Worm (Caenorhabditis elegans): ENCODE results near the gene C13A10.2.

Gene C13A10.2

ce11 chrII:1324017-1324416 lies 33.8 kb downstream of the C13A10.2 start:
- no peak for TF ChIP-seq atf-7 (tag; optimal IDR thresholded peaks at IDR 0.05)
- no peak for TF ChIP-seq nhr-90 (tag; optimal IDR thresholded peaks at IDR 0.05)
- TF ChIP-seq ztf-6 (GFP tag; IDR thresholded peaks at IDR 0.05) = no peak
- peak in 1 of 3 experiments; percentile 13 for TF ChIP-seq lin-35 (GFP tag; optimal IDR thresholded peaks at IDR 0.05)
- no peak for TF ChIP-seq bed-1 (GFP tag; IDR thresholded peaks at IDR 0.05)

ce11 chrII:1323190-1323651 lies 34.6 kb downstream of the C13A10.2 start:
- TF ChIP-seq repo-1 (tag; optimal IDR thresholded peaks at IDR 0.05) (peak; percentile 40), dox-1 (GFP tag; IDR thresholded peaks at IDR 0.05) (0 out of 2 replicates have a peak, but pooled peaks have one; percentile 40), somi-1 (GFP tag; optimal IDR thresholded peaks at IDR 0.05) (no peak), F37B4.10 (GFP tag; IDR thresholded peaks at IDR 0.05) (no peak), hlh-12 (tag; optimal IDR thresholded peaks at IDR 0.05) (no peak), unc-62 (GFP tag; optimal IDR thresholded peaks at IDR 0.05) (no peak), zfh-2 (GFP tag; conservative IDR thresholded peaks at IDR 0.05) (peak; percentile 98), F10E7.11 (tag; optimal IDR thresholded peaks at IDR 0.05) (peak; percentile 78), attf-6 (GFP tag; IDR thresholded peaks at IDR 0.05) (no peak), madf-8 (GFP tag; conservative IDR thresholded peaks at IDR 0.05) (no peak), hrde-1 (tag; optimal IDR thresholded peaks at IDR 0.05; ENCODE audit: borderline replicate concordance) (peak; percentile 89), ekl-4 (GFP tag; IDR thresholded peaks at IDR 0.05) (peak; percentile 76), sdz-38 (tag; optimal IDR thresholded peaks at IDR 0.05) (no peak), Y67H2A.10 (GFP tag; conservative IDR thresholded peaks at IDR 0.05) (no peak), egl-18 (GFP tag; IDR thresholded peaks at IDR 0.05) (no peak), snpc-1.3 (tag; optimal IDR thresholded peaks at IDR 0.05; ENCODE audit: insufficient read depth) (peak; percentile 4), Y56A3A.18 (GFP tag; IDR thresholded peaks at IDR 0.05) (no peak), die-1 (tag; optimal IDR thresholded peaks at IDR 0.05) (no peak), Y79H2A.3 (GFP tag; conservative IDR thresholded peaks at IDR 0.05) (no peak), rec-8 (tag; optimal IDR thresholded peaks at IDR 0.05) (no peak), madf-6 (GFP tag; IDR thresholded peaks at IDR 0.05) (0 out of 2 replicates have a peak, but pooled peaks have one; percentile 41), hmg-1.2 (GFP tag; IDR thresholded peaks at IDR 0.05) (peak; percentile 44; the same call in 1 of the 2 replicates), T26A5.8 (tag; optimal IDR thresholded peaks at IDR 0.05) (peak; percentile 64), lag-1 (GFP tag; IDR thresholded peaks at IDR 0.05) (no peak), K11D2.4 (GFP tag; IDR thresholded peaks at IDR 0.05) (no peak), ccch-3 (GFP tag; optimal IDR thresholded peaks at IDR 0.05) (no peak), athp-1 (tag; optimal IDR thresholded peaks at IDR 0.05) (peak; percentile 89), mcd-1 (GFP tag; IDR thresholded peaks at IDR 0.05) (peak; percentile 74), fkh-3 (tag; optimal IDR thresholded peaks at IDR 0.05) (peak; percentile 47), let-526 (GFP tag; IDR thresholded peaks at IDR 0.05) (no peak), let-607 (tag; optimal IDR thresholded peaks at IDR 0.05) (no peak), B0261.1 (tag; optimal IDR thresholded peaks at IDR 0.05) (peak; percentile 2), tlf-1 (GFP tag; optimal IDR thresholded peaks at IDR 0.05) (no peak), F23B12.7 (tag; optimal IDR thresholded peaks at IDR 0.05; ENCODE audit: insufficient read depth) (no peak), rcor-1 (GFP tag; IDR thresholded peaks at IDR 0.05) (0 out of 2 replicates have a peak, but pooled peaks have one; percentile 27), gei-17 (GFP tag; optimal IDR thresholded peaks at IDR 0.05) (no peak), sea-2 (GFP tag; IDR thresholded peaks at IDR 0.05) (no peak), F57A8.1 (GFP tag; optimal IDR thresholded peaks at IDR 0.05) (no peak), hsf-1 (GFP tag; IDR thresholded peaks at IDR 0.05) (0 out of 2 replicates have a peak, but pooled peaks have one; percentile 68), D2030.7 (GFP tag; IDR thresholded peaks at IDR 0.05) (peak; percentile 14; the same call in 1 of the 2 replicates), dpff-1 (tag; optimal IDR thresholded peaks at IDR 0.05) (no peak)
